Fruit fly (Drosophila melanogaster): ENCODE measurements around the gene CG7352.

dm6 chr3R:8327967-8328789 is 19.2 kb upstream of the CG7352 start:
- no peak for TF ChIP-seq CG16779 (tag; optimal IDR thresholded peaks at IDR 0.05)
- no peak for TF ChIP-seq achi (GFP tag; optimal IDR thresholded peaks at IDR 0.05)

All from whole organism, prepupa.